Worm (Caenorhabditis elegans): Measurements from ENCODE around the gene pxd-1.

Gene pxd-1

ce11 chrIII:3957850-3958249 lies 48.1 kb upstream of the pxd-1 start:
- TF ChIP-seq Y75B8A.6 (GFP tag; IDR thresholded peaks at IDR 0.05) (no peak), ceh-20 (GFP tag; IDR thresholded peaks at IDR 0.05) (no peak), aha-1 (tag) (peak; percentile 60), lin-1 (GFP tag; IDR thresholded peaks at IDR 0.05) (no peak)

ce11 chrIII:3959206-3959605 lies 46.7 kb upstream of the pxd-1 start:
- no peak for TF ChIP-seq fos-1 (tag; optimal IDR thresholded peaks at IDR 0.05)
- TF ChIP-seq snpc-4 (tag; optimal IDR thresholded peaks at IDR 0.05) = no peak
- TF ChIP-seq F37D6.2 (tag; optimal IDR thresholded peaks at IDR 0.05) = no peak
- TF ChIP-seq nhr-42 (GFP tag; IDR thresholded peaks at IDR 0.05) = no peak
- TF ChIP-seq pha-4 (GFP tag; IDR thresholded peaks at IDR 0.05) = no peak
- no peak for TF ChIP-seq pha-4 (tag; optimal IDR thresholded peaks at IDR 0.05)
- TF ChIP-seq mdl-1 (tag; optimal IDR thresholded peaks at IDR 0.05) = peak in 1 of 2 experiments; percentile 25
- TF ChIP-seq daf-12 (tag; optimal IDR thresholded peaks at IDR 0.05) = no peak
- peak; percentile 84 for TF ChIP-seq aha-1 (tag)
- no peak for TF ChIP-seq Y75B8A.6 (GFP tag; IDR thresholded peaks at IDR 0.05)
- TF ChIP-seq tra-1 (GFP tag; IDR thresholded peaks at IDR 0.05) = no peak
- no peak for TF ChIP-seq zip-11 (GFP tag; IDR thresholded peaks at IDR 0.05)
- TF ChIP-seq dmd-6 (GFP tag; IDR thresholded peaks at IDR 0.05) = peak; percentile 16; the same call in 1 of the 2 replicates
- TF ChIP-seq hlh-11 (tag; optimal IDR thresholded peaks at IDR 0.05) = peak; percentile 20
- no peak for TF ChIP-seq nhr-10 (tag; optimal IDR thresholded peaks at IDR 0.05)
- TF ChIP-seq hlh-30 (tag; optimal IDR thresholded peaks at IDR 0.05; ENCODE audit: insufficient read depth) = peak; percentile 44
- TF ChIP-seq nhr-28 (tag; optimal IDR thresholded peaks at IDR 0.05) = peak; percentile 8
- no peak for TF ChIP-seq nhr-102 (tag; optimal IDR thresholded peaks at IDR 0.05)
- no peak for TF ChIP-seq mes-2 (tag; optimal IDR thresholded peaks at IDR 0.05; ENCODE audit: poor library complexity, severe bottlenecking)
- no peak for TF ChIP-seq egl-27 (tag; optimal IDR thresholded peaks at IDR 0.05)
- no peak for TF ChIP-seq D1046.2 (GFP tag; IDR thresholded peaks at IDR 0.05)
- TF ChIP-seq jun-1 (tag; optimal IDR thresholded peaks at IDR 0.05) = no peak
- no peak for TF ChIP-seq zfp-3 (GFP tag; conservative IDR thresholded peaks at IDR 0.05)

ce11 chrIII:3959987-3960386 lies 46.0 kb upstream of the pxd-1 start, which contains the start of gene R10E9.3:
Gene R10E9.3 (plus strand): TSS chrIII:3960221.
- TF ChIP-seq mes-2 (tag; optimal IDR thresholded peaks at IDR 0.05; ENCODE audit: poor library complexity, severe bottlenecking) (peak; percentile 18), hlh-30 (tag; optimal IDR thresholded peaks at IDR 0.05; ENCODE audit: insufficient read depth) (peak; percentile 35), php-3 (GFP tag; IDR thresholded peaks at IDR 0.05) (peak; percentile 72), saeg-2 (GFP tag; IDR thresholded peaks at IDR 0.05) (no peak), nhr-28 (tag; optimal IDR thresholded peaks at IDR 0.05) (peak; percentile 19), mdl-1 (tag; optimal IDR thresholded peaks at IDR 0.05) (peak in 1 of 2 experiments; percentile 30), mdt-29 (GFP tag; IDR thresholded peaks at IDR 0.05) (no peak), ceh-32 (tag; optimal IDR thresholded peaks at IDR 0.05; ENCODE audit: poor library complexity) (no peak), aha-1 (tag) (peak; percentile 85), pha-4 (GFP tag; IDR thresholded peaks at IDR 0.05) (no peak), pha-4 (tag; optimal IDR thresholded peaks at IDR 0.05) (no peak), daf-16 (GFP tag; optimal IDR thresholded peaks at IDR 0.05) (no peak), daf-16 (tag; optimal IDR thresholded peaks at IDR 0.05) (peak; percentile 51), dmd-6 (GFP tag; IDR thresholded peaks at IDR 0.05) (peak; percentile 33; the same call in 1 of the 2 replicates), lin-38 (GFP tag; IDR thresholded peaks at IDR 0.05) (no peak), hlh-11 (tag; optimal IDR thresholded peaks at IDR 0.05) (peak; percentile 53), dve-1 (tag; optimal IDR thresholded peaks at IDR 0.05; ENCODE audit: insufficient read depth) (peak; percentile 38), mep-1 (tag; optimal IDR thresholded peaks at IDR 0.05) (no peak), set-16 (GFP tag; IDR thresholded peaks at IDR 0.05) (no peak), pqm-1 (tag; optimal IDR thresholded peaks at IDR 0.05) (peak; percentile 25), nhr-42 (GFP tag; IDR thresholded peaks at IDR 0.05) (no peak)

DNA sequence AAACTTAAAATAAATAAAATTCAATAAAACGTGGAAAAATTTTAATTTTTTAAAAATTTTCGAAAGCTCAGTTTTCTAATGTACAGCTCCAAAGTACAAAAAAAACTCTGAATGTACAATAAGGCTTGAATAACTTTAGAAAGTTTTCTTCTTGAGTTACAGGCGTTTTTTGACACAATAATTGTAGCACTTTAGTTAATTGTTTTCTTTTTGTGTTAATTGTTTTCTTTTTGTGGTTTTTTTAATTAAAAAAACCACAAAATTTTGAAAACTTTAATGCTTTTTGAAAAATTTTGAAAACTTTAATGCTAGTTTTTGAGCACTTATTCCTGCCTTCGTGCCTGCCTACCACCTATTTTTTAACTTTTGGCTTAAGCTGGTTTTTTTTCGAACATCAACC lies 41.7 kb upstream of the pxd-1 start, which contains the start of gene R10E9.2:
Gene R10E9.2, minus strand, starts transcription at position 101 of the 400 bp plus-strand sequence.
- TF ChIP-seq nhr-48 (tag; optimal IDR thresholded peaks at IDR 0.05) = no peak
- TF ChIP-seq egl-43 (GFP tag; IDR thresholded peaks at IDR 0.05) = no peak
